Fruit fly (Drosophila melanogaster) whole organism, prepupa: ENCODE measurements around the gene CG16758.

Experiments used
- Blimp-1 ChIP-seq: fragments of 200-800 bp; sonication (Bioruptor generic); optimal IDR thresholded peaks from 3 replicates; lab custom pipeline; 2017; ENCODE audit warnings: missing biosample characterization, missing genetic modification characterization, mild to moderate bottlenecking, moderate library complexity, missing genetic modification reagents
- CG10631 ChIP-seq: fragments of 200-800 bp; sonication (Bioruptor generic); optimal IDR thresholded peaks from 2 replicates; lab custom pipeline; 2016; ENCODE audit warnings: missing biosample characterization, missing genetic modification characterization
- CG10669 ChIP-seq: fragments of 200-800 bp; sonication (Bioruptor generic); optimal IDR thresholded peaks from 3 replicates; lab custom pipeline; 2018; ENCODE audit warnings: missing biosample characterization, mild to moderate bottlenecking, missing genetic modification characterization, moderate library complexity
- CG11294 ChIP-seq: fragments of 200-800 bp; sonication (Bioruptor generic); IDR thresholded peaks from 2 replicates; pipeline ENCODE4 v1.3.6; 2022; ENCODE audit warnings: missing biosample characterization, missing genetic modification characterization
- CG11902 ChIP-seq: fragments of 200-800 bp; sonication (Bioruptor generic); optimal IDR thresholded peaks from 3 replicates; lab custom pipeline; 2016; ENCODE audit warnings: missing biosample characterization, missing genetic modification characterization
- CG15336 ChIP-seq: fragments of 200-800 bp; sonication (Bioruptor generic); IDR thresholded peaks from 2 replicates; pipeline ENCODE4 v1.3.6; 2022; ENCODE audit warnings: missing biosample characterization, missing genetic modification characterization
- CG1621 ChIP-seq: fragments of 200-800 bp; sonication (Bioruptor generic); optimal IDR thresholded peaks from 3 replicates; lab custom pipeline; 2018; ENCODE audit warnings: missing biosample characterization, mild to moderate bottlenecking, missing genetic modification characterization
- CG16779 ChIP-seq: fragments of 200-800 bp; sonication (Bioruptor generic); optimal IDR thresholded peaks from 3 replicates; lab custom pipeline; 2017; ENCODE audit warnings: missing biosample characterization, mild to moderate bottlenecking, missing genetic modification characterization
- CG31627 ChIP-seq: fragments of 200-800 bp; sonication (Bioruptor generic); optimal IDR thresholded peaks from 3 replicates; lab custom pipeline; 2016; ENCODE audit warnings: missing biosample characterization, missing genetic modification characterization
- CG34406 ChIP-seq: fragments of 200-800 bp; sonication (Bioruptor generic); optimal IDR thresholded peaks from 3 replicates; lab custom pipeline; 2016; ENCODE audit warnings: missing biosample characterization, missing genetic modification characterization
- CG3919 ChIP-seq: fragments of 200-800 bp; sonication (Bioruptor generic); optimal IDR thresholded peaks from 3 replicates; lab custom pipeline; 2016; ENCODE audit warnings: missing biosample characterization, missing genetic modification characterization
- CG4318 ChIP-seq: fragments of 200-800 bp; sonication (Bioruptor generic); optimal IDR thresholded peaks from 3 replicates; lab custom pipeline; 2017; ENCODE audit warnings: missing biosample characterization, mild to moderate bottlenecking, missing genetic modification characterization
- CG6163 ChIP-seq: fragments of 200-800 bp; sonication (Bioruptor generic); IDR thresholded peaks from 3 replicates; pipeline ENCODE4 v1.3.6; 2022; ENCODE audit warnings: missing biosample characterization, missing genetic modification characterization
- CG6276 ChIP-seq: fragments of 200-800 bp; sonication (Bioruptor generic); optimal IDR thresholded peaks from 2 replicates; lab custom pipeline; 2017; ENCODE audit warnings: missing biosample characterization, mild to moderate bottlenecking, missing genetic modification characterization
- CG6792 ChIP-seq: fragments of 200-800 bp; sonication (Bioruptor generic); optimal IDR thresholded peaks from 3 replicates; lab custom pipeline; 2016; ENCODE audit warnings: missing biosample characterization, missing genetic modification characterization
- CG6808 ChIP-seq: fragments of 200-800 bp; sonication (Bioruptor generic); optimal IDR thresholded peaks from 3 replicates; lab custom pipeline; 2017; ENCODE audit warnings: missing biosample characterization, missing genetic modification characterization, mild to moderate bottlenecking, moderate library complexity, missing genetic modification reagents
- CG7368 ChIP-seq: fragments of 200-800 bp; sonication (Bioruptor generic); optimal IDR thresholded peaks from 3 replicates; lab custom pipeline; 2016; ENCODE audit warnings: missing biosample characterization, missing genetic modification characterization
- CG8119 ChIP-seq: fragments of 200-800 bp; sonication (Bioruptor generic); IDR thresholded peaks from 3 replicates; pipeline ENCODE4 v1.3.6; 2022; ENCODE audit warnings: missing biosample characterization, missing genetic modification characterization
- CG8319 ChIP-seq: fragments of 200-800 bp; sonication (Bioruptor generic); optimal IDR thresholded peaks from 3 replicates; lab custom pipeline; 2016; ENCODE audit warnings: missing biosample characterization, missing genetic modification characterization
- CG8632 ChIP-seq: fragments of 200-800 bp; sonication (Bioruptor generic); optimal IDR thresholded peaks from 3 replicates; lab custom pipeline; 2016; ENCODE audit warnings: missing biosample characterization, missing genetic modification characterization
- Eip75B ChIP-seq: fragments of 200-800 bp; sonication (Bioruptor generic); optimal IDR thresholded peaks from 3 replicates; lab custom pipeline; 2016; ENCODE audit warnings: missing biosample characterization, missing genetic modification characterization
- Eip78C ChIP-seq: fragments of 200-800 bp; sonication (Bioruptor generic); peaks from one replicate; lab custom pipeline; 2016; ENCODE audit warnings: missing biosample characterization, missing genetic modification characterization
- Ets21C ChIP-seq: fragments of 200-800 bp; sonication (Bioruptor generic); optimal IDR thresholded peaks from 3 replicates; lab custom pipeline; 2016; ENCODE audit warnings: missing biosample characterization, missing genetic modification characterization
- Ets96B ChIP-seq: fragments of 200-800 bp; optimal IDR thresholded peaks from 2 replicates; lab custom pipeline; 2019; ENCODE audit warnings: missing biosample characterization, mild to moderate bottlenecking, missing genetic modification characterization, moderate library complexity
- Gug ChIP-seq: fragments of 200-800 bp; sonication (Bioruptor generic); IDR thresholded peaks from 2 replicates; pipeline ENCODE4 v1.3.6; 2022; ENCODE audit warnings: missing biosample characterization, missing genetic modification characterization
- Hr39 ChIP-seq: fragments of 200-800 bp; sonication (Bioruptor generic); optimal IDR thresholded peaks from 2 replicates; lab custom pipeline; 2016; ENCODE audit warnings: missing biosample characterization, missing genetic modification characterization
- Hr4 ChIP-seq: fragments of 200-800 bp; sonication (Bioruptor generic); optimal IDR thresholded peaks from 3 replicates; lab custom pipeline; 2016; ENCODE audit warnings: missing biosample characterization, missing genetic modification characterization
- Met ChIP-seq: fragments of 200-800 bp; sonication (Bioruptor generic); optimal IDR thresholded peaks from 3 replicates; lab custom pipeline; 2016; ENCODE audit warnings: missing biosample characterization, missing genetic modification characterization
- OdsH ChIP-seq: fragments of 200-800 bp; sonication (Bioruptor generic); optimal IDR thresholded peaks from 3 replicates; lab custom pipeline; 2016; ENCODE audit warnings: missing biosample characterization, missing genetic modification characterization
- Smox ChIP-seq: fragments of 200-800 bp; sonication (Bioruptor generic); optimal IDR thresholded peaks from 3 replicates; lab custom pipeline; 2016; ENCODE audit warnings: missing biosample characterization, missing genetic modification characterization
- Sox102F ChIP-seq: fragments of 200-800 bp; sonication (Bioruptor generic); optimal IDR thresholded peaks from 2 replicates; lab custom pipeline; 2016; ENCODE audit warnings: missing biosample characterization, mild to moderate bottlenecking, missing genetic modification characterization
- Sox14 ChIP-seq: fragments of 200-800 bp; sonication (Bioruptor generic); optimal IDR thresholded peaks from 3 replicates; lab custom pipeline; 2016; ENCODE audit warnings: missing biosample characterization, missing genetic modification characterization
- achi ChIP-seq: fragments of 200-800 bp; sonication (Bioruptor generic); optimal IDR thresholded peaks from 3 replicates; lab custom pipeline; 2016; ENCODE audit warnings: missing biosample characterization, missing genetic modification characterization
- acj6 ChIP-seq: fragments of 200-800 bp; sonication (Bioruptor generic); optimal IDR thresholded peaks from 3 replicates; lab custom pipeline; 2016; ENCODE audit warnings: missing biosample characterization, missing genetic modification characterization
- cyc ChIP-seq: fragments of 200-800 bp; sonication (Bioruptor generic); optimal IDR thresholded peaks from 3 replicates; lab custom pipeline; 2016; ENCODE audit warnings: missing biosample characterization, missing genetic modification characterization
- dac ChIP-seq: fragments of 200-800 bp; sonication (Bioruptor generic); optimal IDR thresholded peaks from 2 replicates; lab custom pipeline; 2017; ENCODE audit warnings: missing biosample characterization, mild to moderate bottlenecking, missing genetic modification characterization
- dsx ChIP-seq: fragments of 200-800 bp; optimal IDR thresholded peaks from 3 replicates; lab custom pipeline; 2019; ENCODE audit warnings: missing biosample characterization, mild to moderate bottlenecking, missing genetic modification characterization, moderate library complexity; ENCODE audit not compliant: poor library complexity, severe bottlenecking
- eg ChIP-seq: fragments of 200-800 bp; sonication (Bioruptor generic); IDR thresholded peaks from 3 replicates; pipeline ENCODE4 v1.3.6; 2022; ENCODE audit warnings: missing biosample characterization, missing genetic modification characterization
- fd59A ChIP-seq: fragments of 200-800 bp; sonication (Bioruptor generic); optimal IDR thresholded peaks from 2 replicates; lab custom pipeline; 2017; ENCODE audit warnings: missing biosample characterization, mild to moderate bottlenecking, missing genetic modification characterization, missing genetic modification reagents
- fd85E ChIP-seq: fragments of 200-800 bp; sonication (Bioruptor generic); optimal IDR thresholded peaks from 3 replicates; lab custom pipeline; 2016; ENCODE audit warnings: missing biosample characterization, missing genetic modification characterization
- fkh ChIP-seq: fragments of 200-800 bp; sonication (Bioruptor generic); optimal IDR thresholded peaks from 3 replicates; lab custom pipeline; 2017; ENCODE audit warnings: missing biosample characterization, mild to moderate bottlenecking, missing genetic modification characterization, moderate library complexity
- lz ChIP-seq: fragments of 200-800 bp; sonication (Bioruptor generic); optimal IDR thresholded peaks from 3 replicates; lab custom pipeline; 2016; ENCODE audit warnings: missing biosample characterization, missing genetic modification characterization
- net ChIP-seq: fragments of 200-800 bp; sonication (Bioruptor generic); optimal IDR thresholded peaks from 3 replicates; lab custom pipeline; 2016; ENCODE audit warnings: missing biosample characterization, missing genetic modification characterization
- pdm3 ChIP-seq: fragments of 200-800 bp; sonication (Bioruptor generic); optimal IDR thresholded peaks from 3 replicates; lab custom pipeline; 2016; ENCODE audit warnings: missing biosample characterization, missing genetic modification characterization
- salr ChIP-seq, 2 experiments: fragments of 200-800 bp; sonication (Bioruptor generic); optimal IDR thresholded peaks; 3 replicates each; lab custom pipeline; 2016 to 2018; ENCODE audit warnings: missing biosample characterization in 2 of 2, missing genetic modification characterization in 2 of 2, mild to moderate bottlenecking in 1 of 2
- spab ChIP-seq: fragments of 200-800 bp; sonication (Bioruptor generic); optimal IDR thresholded peaks from 2 replicates; lab custom pipeline; 2017; ENCODE audit warnings: missing biosample characterization, mild to moderate bottlenecking, missing genetic modification characterization, missing genetic modification reagents
- ss ChIP-seq, 2 experiments: fragments of 200-800 bp; sonication (Bioruptor generic); optimal IDR thresholded peaks; 2 replicates in 1 of 2; 3 replicates in 1 of 2; lab custom pipeline; 2017 to 2018; ENCODE audit warnings: mild to moderate bottlenecking in 2 of 2, missing biosample characterization in 2 of 2, missing genetic modification characterization in 2 of 2, moderate library complexity in 1 of 2
- svp ChIP-seq: fragments of 200-800 bp; sonication (Bioruptor generic); peaks from one replicate; lab custom pipeline; 2016; ENCODE audit warnings: missing biosample characterization, missing genetic modification characterization

Gene CG16758

DNA sequence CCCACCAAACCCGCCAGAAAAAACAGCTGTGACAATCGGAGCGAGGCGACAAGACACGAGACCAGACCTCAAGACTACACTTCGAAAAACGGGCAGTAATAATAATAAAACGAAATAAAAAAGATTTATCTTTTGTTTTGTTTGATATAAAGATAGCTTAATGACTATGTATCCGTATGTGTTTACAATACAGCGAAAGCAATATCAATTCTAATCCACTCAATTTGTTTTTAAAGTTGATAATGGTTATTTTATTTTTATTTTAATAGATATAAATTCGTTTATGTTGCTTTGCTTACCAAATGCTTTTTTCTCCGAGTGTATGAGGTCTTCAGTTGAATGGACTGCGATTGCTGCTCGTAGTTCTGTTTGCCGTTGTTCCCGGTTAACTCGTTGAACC, 24.2 kb downstream of the CG16758 start (continued):
- TF ChIP-seq net (GFP tag; lab: Kevin White, UChicago) = peak; percentile 81
- TF ChIP-seq fd59A (GFP tag; lab: Kevin White, UChicago) = peak; percentile 88
- TF ChIP-seq CG31627 (GFP tag; lab: Kevin White, UChicago) = peak; percentile 74
- TF ChIP-seq CG16779 (tag; lab: Kevin White, UChicago) = peak; percentile 66
- TF ChIP-seq acj6 (GFP tag; lab: Kevin White, UChicago) = peak; percentile 82
- peak; percentile 73 for TF ChIP-seq CG11902 (GFP tag; lab: Kevin White, UChicago)
- peak; percentile 95 to 97 for TF ChIP-seq ss (GFP tag; optimal IDR thresholded peaks at IDR 0.05; lab: Kevin White, UChicago)
- peak; percentile 4 for TF ChIP-seq CG4318 (GFP tag; lab: Kevin White, UChicago)
- TF ChIP-seq CG34406 (GFP tag; lab: Kevin White, UChicago) = peak; percentile 76
- TF ChIP-seq OdsH (GFP tag; lab: Kevin White, UChicago) = peak; percentile 78
- TF ChIP-seq Hr4 (GFP tag; lab: Kevin White, UChicago) = peak; percentile 55
- TF ChIP-seq Hr39 (GFP tag; lab: Kevin White, UChicago) = peak; percentile 69
- peak; percentile 81 for TF ChIP-seq achi (GFP tag; lab: Kevin White, UChicago)
- peak; percentile 69 for TF ChIP-seq CG8319 (GFP tag; lab: Kevin White, UChicago)
- no peak for TF ChIP-seq fkh
- peak; percentile 82 for TF ChIP-seq CG6792 (GFP tag; lab: Kevin White, UChicago)
- peak; percentile 51 to 68 for TF ChIP-seq salr (GFP tag; optimal IDR thresholded peaks at IDR 0.05; lab: Kevin White, UChicago)
- peak; percentile 77 for TF ChIP-seq Sox102F (GFP tag; lab: Kevin White, UChicago)
- peak; percentile 91 for TF ChIP-seq CG3919 (GFP tag; lab: Kevin White, UChicago)
- TF ChIP-seq CG10631 (GFP tag; lab: Kevin White, UChicago) = peak; percentile 87
- TF ChIP-seq CG6808 = peak; percentile 95
- peak; percentile 92 for TF ChIP-seq Eip75B (GFP tag; lab: Kevin White, UChicago)
- TF ChIP-seq CG8119 = peak; percentile 64
- TF ChIP-seq CG8632 (GFP tag; lab: Kevin White, UChicago) = peak; percentile 81
- peak; percentile 56; the same call in 2 of the 3 replicates for TF ChIP-seq eg (GFP tag; lab: Robert Waterston, UW)
- peak; percentile 60 for TF ChIP-seq Ets21C (GFP tag; lab: Kevin White, UChicago)
- TF ChIP-seq fd85E = peak; percentile 40
- peak; percentile 85 for TF ChIP-seq pdm3 (GFP tag; lab: Kevin White, UChicago)
- TF ChIP-seq CG7368 (GFP tag; lab: Kevin White, UChicago) = peak; percentile 88
- peak; percentile 75 for TF ChIP-seq lz
- TF ChIP-seq spab (GFP tag; lab: Kevin White, UChicago) = peak; percentile 94
- peak; percentile 69 for TF ChIP-seq Blimp-1 (GFP tag; lab: Kevin White, UChicago)
- TF ChIP-seq cyc = peak; percentile 79
- TF ChIP-seq dac = peak; percentile 30
- TF ChIP-seq Sox14 = peak; percentile 84
- peak; percentile 98 for TF ChIP-seq Eip78C
- TF ChIP-seq CG1621 = peak; percentile 84

DNA sequence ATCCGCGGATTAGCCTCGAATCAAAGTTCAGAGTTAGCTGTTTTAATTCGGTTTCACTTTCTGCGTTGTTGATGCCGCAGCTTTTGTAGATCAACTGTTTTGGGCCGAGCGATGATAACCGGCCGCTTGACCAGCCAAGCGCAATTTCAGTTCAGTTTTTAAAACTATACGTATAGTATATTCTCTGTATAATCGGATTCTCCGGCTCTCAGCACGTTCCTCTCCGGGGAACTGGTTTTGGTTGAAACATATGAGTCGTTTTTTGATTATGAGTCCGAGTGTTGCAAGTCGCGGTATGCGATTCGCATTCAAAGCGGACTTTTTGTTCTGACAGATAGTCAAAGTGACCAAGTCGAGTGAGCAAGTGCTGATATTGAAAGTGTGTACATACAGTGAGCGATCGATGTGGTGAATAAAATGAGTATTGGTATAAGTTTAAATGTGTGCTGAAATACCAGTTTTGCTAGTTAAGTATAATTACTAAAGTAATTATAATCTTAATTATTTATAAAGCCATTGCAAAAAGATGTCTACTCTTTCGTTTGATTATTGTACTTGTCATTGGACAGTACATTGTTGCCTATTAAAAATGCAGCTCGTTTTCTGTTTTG, 25.0 kb downstream of the CG16758 start, which contains the start of gene Cyp4d20:
TSS of gene Cyp4d20 (minus strand) at position 100 of the 611 bp plus-strand sequence.
- TF ChIP-seq CG11294 (GFP tag; lab: Robert Waterston, UW) (peak; percentile 67), Eip78C (peak; percentile 72), CG15336 (GFP tag; lab: Robert Waterston, UW) (peak; percentile 41; the same call in 1 of the 2 replicates), CG6163 (GFP tag; lab: Robert Waterston, UW) (no peak; the same call in 2 of the 3 replicates), dsx (GFP tag; lab: Kevin White, UChicago) (peak; percentile 57), Ets96B (tag; lab: Kevin White, UChicago) (peak; percentile 49), CG1621 (no peak), Smox (no peak), CG6276 (GFP tag; lab: Kevin White, UChicago) (peak; percentile 6), Gug (GFP tag; lab: Robert Waterston, UW) (peak; percentile 34; the same call in 1 of the 2 replicates), CG10669 (GFP tag; lab: Kevin White, UChicago) (peak; percentile 19), ss (GFP tag; optimal IDR thresholded peaks at IDR 0.05; lab: Kevin White, UChicago) (no peak), CG8319 (GFP tag; lab: Kevin White, UChicago) (no peak), CG8119 (0 out of 3 replicates have a peak, but pooled peaks have one; percentile 14), CG6808 (peak; percentile 7), svp (GFP tag; lab: Kevin White, UChicago) (peak; percentile 74), Sox14 (no peak), CG10631 (GFP tag; lab: Kevin White, UChicago) (no peak), Met (no peak), Sox102F (GFP tag; lab: Kevin White, UChicago) (no peak), CG3919 (GFP tag; lab: Kevin White, UChicago) (no peak), eg (GFP tag; lab: Robert Waterston, UW) (peak; percentile 59; the same call in 1 of the 3 replicates)
